Worm (Caenorhabditis elegans): Measurements from ENCODE around the gene C14A4.9.

ce11 chrII:10551985-10552736 is 47.0 kb upstream of the C14A4.9 start:
- TF ChIP-seq unc-120 (tag; optimal IDR thresholded peaks at IDR 0.05; ENCODE audit: poor library complexity, severe bottlenecking) (peak; percentile 71), ceh-43 (GFP tag; optimal IDR thresholded peaks at IDR 0.05) (no peak), lin-32 (GFP tag; optimal IDR thresholded peaks at IDR 0.05) (no peak), ces-1 (GFP tag; optimal IDR thresholded peaks at IDR 0.05) (peak; percentile 75), flh-1 (GFP tag; optimal IDR thresholded peaks at IDR 0.05) (no peak), mep-1 (tag; optimal IDR thresholded peaks at IDR 0.05) (peak; percentile 59), snpc-4 (tag; optimal IDR thresholded peaks at IDR 0.05) (no peak), nhr-12 (tag; optimal IDR thresholded peaks at IDR 0.05) (no peak), sem-2 (GFP tag; optimal IDR thresholded peaks at IDR 0.05) (no peak), unc-62 (GFP tag; optimal IDR thresholded peaks at IDR 0.05) (peak; percentile 32), blmp-1 (tag; optimal IDR thresholded peaks at IDR 0.05) (peak; percentile 34), unc-39 (tag; optimal IDR thresholded peaks at IDR 0.05) (no peak)
